Worm (Caenorhabditis elegans) whole organism, early embryonic: ENCODE measurements around the gene M03E7.2.

Experiments used
- F13C5.2 ChIP-seq: sonication (generic microtip); optimal IDR thresholded peaks from 2 replicates; lab custom pipeline; 2017; ENCODE audit warnings: mild to moderate bottlenecking, missing genetic modification characterization, inconsistent platforms, missing compliant biosample characterization
- aly-1 ChIP-seq: sonication (generic microtip); optimal IDR thresholded peaks from 2 replicates; lab custom pipeline; 2016; ENCODE audit warnings: missing genetic modification characterization, missing compliant biosample characterization
- ama-1 ChIP-seq: fragments of 150-350 bp; optimal IDR thresholded peaks from 2 replicates; lab custom pipeline; 2014
- ceh-36 ChIP-seq: sonication (generic microtip); optimal IDR thresholded peaks from 2 replicates; lab custom pipeline; 2016; ENCODE audit warnings: missing genetic modification characterization, inconsistent platforms, missing compliant biosample characterization
- flt-1 ChIP-seq: fragments of 200-800 bp; sonication (Bioruptor generic); IDR thresholded peaks from 2 replicates; pipeline ENCODE4 v1.3.6; 2022; ENCODE audit warnings: missing genetic modification characterization, missing compliant biosample characterization
- hmbx-1 ChIP-seq: sonication (generic microtip); optimal IDR thresholded peaks from 2 replicates; lab custom pipeline; 2016; ENCODE audit warnings: mild to moderate bottlenecking, missing genetic modification characterization, missing compliant biosample characterization
- scrt-1 ChIP-seq: fragments of 200-800 bp; sonication (Bioruptor generic); IDR thresholded peaks from 2 replicates; pipeline ENCODE4 v1.3.6; 2022; ENCODE audit warnings: missing genetic modification characterization, missing compliant biosample characterization
- sea-1 ChIP-seq: fragments of 200-800 bp; sonication (Bioruptor generic); conservative IDR thresholded peaks from 2 replicates; pipeline ENCODE4 v1.3.6; 2022; ENCODE audit warnings: missing genetic modification characterization, missing compliant biosample characterization
- tbx-11 ChIP-seq: fragments of 200-800 bp; sonication (Bioruptor generic); IDR thresholded peaks from 2 replicates; pipeline ENCODE4 v1.3.6; 2022; ENCODE audit warnings: missing genetic modification characterization, missing compliant biosample characterization
- tra-4 ChIP-seq: sonication (generic microtip); optimal IDR thresholded peaks from 2 replicates; lab custom pipeline; 2017; ENCODE audit warnings: missing genetic modification characterization, missing compliant biosample characterization

- TF ChIP-seq tra-4 (no peak), ama-1 (no peak), sea-1 (GFP tag; lab: Robert Waterston, UW) (no peak), aly-1 (no peak), hmbx-1 (tag; lab: Kevin White, UChicago) (no peak), flt-1 (GFP tag; lab: Robert Waterston, UW) (no peak), tbx-11 (no peak), ceh-36 (tag; lab: Kevin White, UChicago) (no peak), F13C5.2 (tag; lab: Kevin White, UChicago) (no peak), scrt-1 (GFP tag; lab: Robert Waterston, UW) (no peak)
These were observed 11.1 kb upstream of the M03E7.2 start, which contains the start of gene CD4.1 for ce11 chrV:5606255-5606654.
